Fruit fly (Drosophila melanogaster): ENCODE measurements around the gene CG7115.

CG7115 gene

DNA sequence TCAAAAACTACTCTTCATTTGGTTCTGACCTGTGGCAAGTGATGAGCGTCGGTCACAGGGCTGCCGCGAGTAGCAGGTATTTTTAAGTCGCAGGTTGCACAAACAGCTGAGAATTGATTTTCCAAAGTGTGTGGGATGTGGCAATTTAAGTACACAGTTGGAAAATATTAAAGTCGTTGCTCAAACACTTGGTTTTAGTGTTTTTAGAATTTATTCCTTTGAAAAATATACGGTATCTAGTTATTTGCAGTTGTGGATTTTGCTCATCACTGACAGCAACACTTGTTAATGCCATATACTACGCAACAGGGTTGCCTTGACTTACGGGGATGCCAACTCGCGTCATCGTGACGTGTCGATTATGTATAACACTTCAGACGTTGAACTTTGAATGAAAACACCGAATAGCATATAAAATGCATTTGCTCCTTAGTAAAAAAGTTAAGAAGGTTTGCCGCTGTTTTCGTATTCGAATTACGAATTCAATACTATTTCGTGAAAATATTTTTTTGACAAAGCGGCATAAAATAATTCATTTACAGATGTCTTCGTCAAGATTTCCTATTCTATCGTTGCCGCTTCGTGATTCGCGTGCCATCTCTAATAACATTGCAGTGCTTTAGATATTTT is 21.0 kb upstream of the CG7115 start, which contains the start of the genes Herp and r2d2 (continued):
- peak; percentile 80 for TF ChIP-seq CG10274 (GFP tag; optimal IDR thresholded peaks at IDR 0.05)
- TF ChIP-seq Fer3 (tag; optimal IDR thresholded peaks at IDR 0.05): peak; percentile 89
- peak; percentile 60; the same call in 1 of the 3 replicates for TF ChIP-seq B-H1 (GFP tag; IDR thresholded peaks at IDR 0.05)
- peak; percentile 21 for TF ChIP-seq CG7745 (tag; optimal IDR thresholded peaks at IDR 0.05)
- TF ChIP-seq nmo (GFP tag; optimal IDR thresholded peaks at IDR 0.05): peak; percentile 93
- peak; percentile 94 for TF ChIP-seq CG9609 (GFP tag; optimal IDR thresholded peaks at IDR 0.05)
- peak; percentile 93 for TF ChIP-seq Pdp1 (GFP tag; optimal IDR thresholded peaks at IDR 0.05)
- peak; percentile 73 for TF ChIP-seq hbn (GFP tag; IDR thresholded peaks at IDR 0.05; ENCODE audit: partially characterized antibody)
- TF ChIP-seq CG15514 (GFP tag; optimal IDR thresholded peaks at IDR 0.05): peak; percentile 88
- peak; percentile 81 for TF ChIP-seq CG17359 (tag; optimal IDR thresholded peaks at IDR 0.05)
- TF ChIP-seq CG12391 (tag; optimal IDR thresholded peaks at IDR 0.05): peak; percentile 90
- TF ChIP-seq sim (GFP tag; IDR thresholded peaks at IDR 0.05): no peak
- TF ChIP-seq HLH4C (GFP tag; IDR thresholded peaks at IDR 0.05; ENCODE audit: partially characterized antibody): peak; percentile 55; the same call in 1 of the 3 replicates
- peak; percentile 91 for TF ChIP-seq tgo (GFP tag; IDR thresholded peaks at IDR 0.05)
- TF ChIP-seq MESR4 (GFP tag; optimal IDR thresholded peaks at IDR 0.05): peak; percentile 3
- peak; percentile 84 for TF ChIP-seq klu (GFP tag; IDR thresholded peaks at IDR 0.05)
- TF ChIP-seq CG33557 (GFP tag; optimal IDR thresholded peaks at IDR 0.05): peak; percentile 87
- peak; percentile 54 for TF ChIP-seq psq (GFP tag; optimal IDR thresholded peaks at IDR 0.05)
- TF ChIP-seq Xrp1 (GFP tag; IDR thresholded peaks at IDR 0.05): peak; percentile 90
- peak; percentile 84 for TF ChIP-seq nau (GFP tag; optimal IDR thresholded peaks at IDR 0.05)
- TF ChIP-seq da (GFP tag; optimal IDR thresholded peaks at IDR 0.05): peak; percentile 83
- TF ChIP-seq CG14441 (GFP tag; IDR thresholded peaks at IDR 0.05): peak; percentile 87
- peak; percentile 91 for TF ChIP-seq Ptx1 (GFP tag; IDR thresholded peaks at IDR 0.05)
- TF ChIP-seq CG14014 (GFP tag; IDR thresholded peaks at IDR 0.05): peak; percentile 91
- peak; percentile 94 for TF ChIP-seq dysf (GFP tag; IDR thresholded peaks at IDR 0.05)
- peak; percentile 86 for TF ChIP-seq Sry-δ (GFP tag; optimal IDR thresholded peaks at IDR 0.05)
- peak; percentile 89 for TF ChIP-seq CG17829 (tag; optimal IDR thresholded peaks at IDR 0.05)
- TF ChIP-seq sqz (GFP tag; optimal IDR thresholded peaks at IDR 0.05): peak; percentile 75
- peak; percentile 95 for TF ChIP-seq lilli (GFP tag; optimal IDR thresholded peaks at IDR 0.05)
- peak; percentile 74 for TF ChIP-seq fd64A (GFP tag; optimal IDR thresholded peaks at IDR 0.05)
- peak; percentile 79; the same call in 1 of the 2 replicates for TF ChIP-seq Awh (GFP tag; IDR thresholded peaks at IDR 0.05)
- peak; percentile 12 for TF ChIP-seq hkb (optimal IDR thresholded peaks at IDR 0.05)
- TF ChIP-seq hkb (GFP tag; IDR thresholded peaks at IDR 0.05): peak; percentile 88
- TF ChIP-seq p53 (GFP tag; optimal IDR thresholded peaks at IDR 0.05): peak; percentile 92
- TF ChIP-seq CG10147 (GFP tag; optimal IDR thresholded peaks at IDR 0.05): peak; percentile 86
- peak; percentile 91 for TF ChIP-seq Sin3A (optimal IDR thresholded peaks at IDR 0.05)
- peak; percentile 90 for TF ChIP-seq NC2β (GFP tag; optimal IDR thresholded peaks at IDR 0.05)
- peak; percentile 65 for TF ChIP-seq ham (GFP tag; IDR thresholded peaks at IDR 0.05)
- peak; percentile 82 for TF ChIP-seq CG3163 (GFP tag; optimal IDR thresholded peaks at IDR 0.05)
- TF ChIP-seq bab2 (GFP tag; optimal IDR thresholded peaks at IDR 0.05): peak; percentile 92
- peak; percentile 83 for TF ChIP-seq CG5245 (GFP tag; optimal IDR thresholded peaks at IDR 0.05)
- peak; percentile 95 for TF ChIP-seq gro (GFP tag; optimal IDR thresholded peaks at IDR 0.05)
- TF ChIP-seq lola (GFP tag; optimal IDR thresholded peaks at IDR 0.05): peak in 1 of 3 experiments; percentile 91
- TF ChIP-seq ATbp (GFP tag; optimal IDR thresholded peaks at IDR 0.05): peak; percentile 67
- TF ChIP-seq unpg (GFP tag; optimal IDR thresholded peaks at IDR 0.05): peak; percentile 85
- peak; percentile 91 for TF ChIP-seq ems (GFP tag; optimal IDR thresholded peaks at IDR 0.05)
- TF ChIP-seq HLH3B (GFP tag; IDR thresholded peaks at IDR 0.05): peak; percentile 86
- peak; percentile 85 for TF ChIP-seq CG18764 (GFP tag; optimal IDR thresholded peaks at IDR 0.05)
- no peak; the same call in 1 of the 2 replicates for TF ChIP-seq gt (GFP tag; IDR thresholded peaks at IDR 0.05)
- TF ChIP-seq CG3726 (GFP tag; IDR thresholded peaks at IDR 0.05): peak; percentile 65; the same call in 2 of the 3 replicates
